Fruit fly (Drosophila melanogaster) whole organism, embryonic: ENCODE data around the gene BRWD3.
A peak's percentile ranks its signal among the peaks of the same experiment; 100 is the strongest.

Experiments
- ATbp ChIP-seq: fragments of 200-800 bp; sonication (Bioruptor generic); optimal IDR thresholded peaks from 2 replicates; lab custom pipeline; 2017; ENCODE audit warnings: missing biosample characterization, mild to moderate bottlenecking, missing genetic modification characterization, missing genetic modification reagents
- Blimp-1 ChIP-seq: fragments of 200-800 bp; sonication (Bioruptor generic); optimal IDR thresholded peaks from 3 replicates; lab custom pipeline; 2018; ENCODE audit warnings: missing biosample characterization, missing genetic modification characterization, mild to moderate bottlenecking, moderate library complexity, missing genetic modification reagents
- CG1024 ChIP-seq: fragments of 200-800 bp; sonication (Bioruptor generic); IDR thresholded peaks from 2 replicates; pipeline ENCODE4 v1.3.6; 2022; ENCODE audit warnings: missing biosample characterization, missing genetic modification characterization
- CG10267 ChIP-seq: fragments of 200-800 bp; sonication (Bioruptor generic); optimal IDR thresholded peaks from 2 replicates; lab custom pipeline; 2018; ENCODE audit warnings: missing biosample characterization, mild to moderate bottlenecking, missing genetic modification characterization, moderate library complexity
- CG11696 ChIP-seq: fragments of 200-800 bp; sonication (Bioruptor generic); IDR thresholded peaks from 2 replicates; pipeline ENCODE4 v1.3.6; 2022; ENCODE audit warnings: missing biosample characterization, missing genetic modification characterization
- CG12236 ChIP-seq: fragments of 200-800 bp; sonication (Bioruptor generic); optimal IDR thresholded peaks from 2 replicates; lab custom pipeline; 2016; ENCODE audit warnings: missing biosample characterization, missing genetic modification characterization
- CG14014 ChIP-seq: fragments of 200-800 bp; sonication (Bioruptor generic); IDR thresholded peaks from 2 replicates; pipeline ENCODE4 v1.3.6; 2022; ENCODE audit warnings: missing biosample characterization, missing genetic modification characterization
- CG14965 ChIP-seq: fragments of 200-800 bp; sonication (Bioruptor generic); optimal IDR thresholded peaks from 2 replicates; lab custom pipeline; 2016; ENCODE audit warnings: missing biosample characterization, missing genetic modification characterization, borderline replicate concordance
- CG15601 ChIP-seq: fragments of 200-800 bp; sonication (Bioruptor generic); optimal IDR thresholded peaks from 3 replicates; lab custom pipeline; 2019; ENCODE audit warnings: missing biosample characterization, mild to moderate bottlenecking, missing genetic modification characterization, moderate library complexity
- CG2120 ChIP-seq: fragments of 200-800 bp; sonication (Bioruptor generic); optimal IDR thresholded peaks from 3 replicates; lab custom pipeline; 2016; ENCODE audit warnings: missing biosample characterization, missing genetic modification characterization
- CG2129 ChIP-seq: fragments of 200-800 bp; sonication (Bioruptor generic); IDR thresholded peaks from 2 replicates; pipeline ENCODE4 v1.3.6; 2022; ENCODE audit warnings: missing biosample characterization, missing genetic modification characterization; ENCODE audit not compliant: partially characterized antibody
- CG2712 ChIP-seq: fragments of 200-800 bp; optimal IDR thresholded peaks from 3 replicates; lab custom pipeline; 2019; ENCODE audit warnings: missing biosample characterization, mild to moderate bottlenecking, missing genetic modification characterization, moderate library complexity
- CG2889 ChIP-seq: fragments of 200-800 bp; sonication (Bioruptor generic); IDR thresholded peaks from 3 replicates; pipeline ENCODE4 v1.3.6; 2022; ENCODE audit warnings: missing biosample characterization, missing genetic modification characterization
- CG3065 ChIP-seq: fragments of 200-800 bp; sonication (Bioruptor generic); optimal IDR thresholded peaks from 2 replicates; lab custom pipeline; 2016; ENCODE audit warnings: missing biosample characterization, missing genetic modification characterization
- CG4424 ChIP-seq: fragments of 200-800 bp; sonication (Bioruptor generic); optimal IDR thresholded peaks from 3 replicates; lab custom pipeline; 2016; ENCODE audit warnings: missing biosample characterization, missing genetic modification characterization
- CG4820 ChIP-seq: fragments of 200-800 bp; sonication (Bioruptor generic); optimal IDR thresholded peaks from 3 replicates; lab custom pipeline; 2016; ENCODE audit warnings: missing biosample characterization, missing genetic modification characterization
- CG5245 ChIP-seq: fragments of 200-800 bp; sonication (Bioruptor generic); optimal IDR thresholded peaks from 3 replicates; lab custom pipeline; 2016; ENCODE audit warnings: missing biosample characterization, missing genetic modification characterization
- CG7928 ChIP-seq: fragments of 200-800 bp; sonication (Bioruptor generic); optimal IDR thresholded peaks from 2 replicates; lab custom pipeline; 2017; ENCODE audit warnings: missing biosample characterization, mild to moderate bottlenecking, missing genetic modification characterization
- CG9876 ChIP-seq: fragments of 200-800 bp; sonication (Bioruptor generic); optimal IDR thresholded peaks from 2 replicates; lab custom pipeline; 2016; ENCODE audit warnings: missing biosample characterization, missing genetic modification characterization
- D ChIP-seq, 2 experiments: fragments of 200-800 bp in 1 of 2; fragments of >200 bp in 1 of 2; sonication (Bioruptor generic) in 1 of 2; optimal IDR thresholded peaks; 2 replicates in 1 of 2; 3 replicates in 1 of 2; lab custom pipeline; 2017; ENCODE audit warnings: mild to moderate bottlenecking in 1 of 2, missing biosample characterization in 1 of 2, missing genetic modification characterization in 1 of 2, missing genetic modification reagents in 1 of 2
- Dad ChIP-seq: fragments of 200-800 bp; sonication (Bioruptor generic); optimal IDR thresholded peaks from 3 replicates; lab custom pipeline; 2016; ENCODE audit warnings: missing biosample characterization, missing genetic modification characterization
- Dek ChIP-seq: fragments of 200-800 bp; sonication (Bioruptor generic); optimal IDR thresholded peaks from 3 replicates; lab custom pipeline; 2019; ENCODE audit warnings: missing biosample characterization, mild to moderate bottlenecking, missing genetic modification characterization, moderate library complexity
- Drgx ChIP-seq: fragments of 200-800 bp; sonication (Bioruptor generic); IDR thresholded peaks from 2 replicates; pipeline ENCODE4 v1.3.6; 2022; ENCODE audit warnings: missing biosample characterization, missing genetic modification characterization
- E2f1 ChIP-seq: fragments of 200-800 bp; sonication (Bioruptor generic); IDR thresholded peaks from 2 replicates; pipeline ENCODE4 v1.3.6; 2022; ENCODE audit warnings: missing biosample characterization, missing genetic modification characterization
- Eip74EF ChIP-seq, 2 experiments: fragments of 200-800 bp in 1 of 2; fragments of >200 bp in 1 of 2; sonication (Bioruptor generic) in 1 of 2; optimal IDR thresholded peaks; 2 replicates each; lab custom pipeline; 2017 to 2019; ENCODE audit warnings: missing biosample characterization in 2 of 2, missing genetic modification characterization in 2 of 2, mild to moderate bottlenecking in 1 of 2, moderate library complexity in 1 of 2
- Elba2 ChIP-seq: fragments of 200-800 bp; sonication (Bioruptor generic); optimal IDR thresholded peaks from 3 replicates; lab custom pipeline; 2016; ENCODE audit warnings: missing biosample characterization, missing genetic modification characterization
- HmgZ ChIP-seq: fragments of 200-800 bp; sonication (Bioruptor generic); optimal IDR thresholded peaks from 2 replicates; lab custom pipeline; 2018; ENCODE audit warnings: missing biosample characterization, mild to moderate bottlenecking, missing genetic modification characterization
- NFAT ChIP-seq: fragments of 200-800 bp; sonication (Bioruptor generic); IDR thresholded peaks from 2 replicates; pipeline ENCODE4 v1.3.6; 2022; ENCODE audit warnings: missing biosample characterization, missing genetic modification characterization
- Oaz ChIP-seq: fragments of 200-800 bp; sonication (Bioruptor generic); IDR thresholded peaks from 2 replicates; pipeline ENCODE4 v1.3.6; 2022; ENCODE audit warnings: missing biosample characterization, missing genetic modification characterization
- Oli ChIP-seq: fragments of 200-800 bp; sonication (Bioruptor generic); optimal IDR thresholded peaks from 2 replicates; lab custom pipeline; 2018; ENCODE audit warnings: missing biosample characterization, mild to moderate bottlenecking, missing genetic modification characterization, moderate library complexity
- ara ChIP-seq: fragments of 200-800 bp; sonication (Bioruptor generic); IDR thresholded peaks from 2 replicates; pipeline ENCODE4 v1.3.6; 2022; ENCODE audit warnings: missing biosample characterization, missing genetic modification characterization
- br ChIP-seq: fragments of >200 bp; optimal IDR thresholded peaks from 2 replicates; lab custom pipeline; 2017
- cg ChIP-seq: fragments of 200-800 bp; sonication (Bioruptor generic); optimal IDR thresholded peaks from 3 replicates; lab custom pipeline; 2019; ENCODE audit warnings: missing biosample characterization, mild to moderate bottlenecking, missing genetic modification characterization, moderate library complexity
- chif ChIP-seq, 2 experiments: fragments of 200-800 bp; sonication (Bioruptor generic); optimal IDR thresholded peaks; 3 replicates each; lab custom pipeline; 2016; ENCODE audit warnings: missing biosample characterization in 2 of 2, missing genetic modification characterization in 2 of 2
- disco-r ChIP-seq: fragments of 200-800 bp; sonication (Bioruptor generic); optimal IDR thresholded peaks from 2 replicates; lab custom pipeline; 2016; ENCODE audit warnings: missing biosample characterization, missing genetic modification characterization
- dpn ChIP-seq, 2 experiments: fragments of 200-800 bp; sonication (Bioruptor generic); optimal IDR thresholded peaks; 3 replicates each; lab custom pipeline; 2016; ENCODE audit warnings: missing biosample characterization in 2 of 2, missing genetic modification characterization in 2 of 2
- her ChIP-seq: fragments of 200-800 bp; sonication (Bioruptor generic); optimal IDR thresholded peaks from 2 replicates; lab custom pipeline; 2016; ENCODE audit warnings: missing biosample characterization, missing genetic modification characterization
- kah ChIP-seq: fragments of 200-800 bp; sonication (Bioruptor generic); optimal IDR thresholded peaks from 2 replicates; lab custom pipeline; 2018; ENCODE audit warnings: missing biosample characterization, mild to moderate bottlenecking, missing genetic modification characterization
- kni ChIP-seq: fragments of 200-800 bp; sonication (Bioruptor generic); optimal IDR thresholded peaks from 3 replicates; lab custom pipeline; 2017; ENCODE audit warnings: mild to moderate bottlenecking, missing biosample characterization, missing genetic modification reagents, missing genetic modification characterization
- lmd ChIP-seq: fragments of 200-800 bp; sonication (Bioruptor generic); IDR thresholded peaks from 2 replicates; pipeline ENCODE4 v1.3.6; 2022; ENCODE audit warnings: missing biosample characterization, missing genetic modification characterization
- mirr ChIP-seq: fragments of 200-800 bp; sonication (Bioruptor generic); optimal IDR thresholded peaks from 3 replicates; lab custom pipeline; 2018; ENCODE audit warnings: missing biosample characterization, mild to moderate bottlenecking, missing genetic modification characterization
- nerfin-1 ChIP-seq: fragments of 200-800 bp; sonication (Bioruptor generic); optimal IDR thresholded peaks from 3 replicates; lab custom pipeline; 2019; ENCODE audit warnings: missing biosample characterization, mild to moderate bottlenecking, missing genetic modification characterization, moderate library complexity
- nom ChIP-seq: fragments of 200-800 bp; sonication (Bioruptor generic); optimal IDR thresholded peaks from 2 replicates; lab custom pipeline; 2017; ENCODE audit warnings: missing biosample characterization, missing genetic modification characterization, mild to moderate bottlenecking, moderate library complexity, missing genetic modification reagents
- prd ChIP-seq, 3 experiments: fragments of >200 bp in 2 of 3; fragments of 200-800 bp in 1 of 3; sonication (Bioruptor generic) in 1 of 3; optimal IDR thresholded peaks in 2 of 3; IDR thresholded peaks in 1 of 3; 2 replicates in 2 of 3; 3 replicates in 1 of 3; pipeline versions ENCODE4 v1.3.6 to Lab custom; 2017 to 2022; ENCODE audit warnings: missing biosample characterization in 1 of 3, missing genetic modification characterization in 1 of 3
- ro ChIP-seq: fragments of 200-800 bp; sonication (Bioruptor generic); IDR thresholded peaks from 2 replicates; pipeline ENCODE4 v1.3.6; 2022; ENCODE audit warnings: missing biosample characterization, missing genetic modification characterization
- sim ChIP-seq: fragments of 200-800 bp; sonication (Bioruptor generic); IDR thresholded peaks from 2 replicates; pipeline ENCODE4 v1.3.6; 2022; ENCODE audit warnings: missing biosample characterization, missing genetic modification characterization
- stwl ChIP-seq: fragments of 200-800 bp; sonication (Bioruptor generic); optimal IDR thresholded peaks from 3 replicates; lab custom pipeline; 2018; ENCODE audit warnings: missing biosample characterization, mild to moderate bottlenecking, missing genetic modification characterization, moderate library complexity
- vvl ChIP-seq: fragments of 200-800 bp; sonication (Bioruptor generic); IDR thresholded peaks from 2 replicates; pipeline ENCODE4 v1.3.6; 2022; ENCODE audit warnings: missing biosample characterization, missing genetic modification characterization
- yki ChIP-seq: fragments of >200 bp; optimal IDR thresholded peaks from 3 replicates; lab custom pipeline; 2018
- zen2 ChIP-seq: fragments of 200-800 bp; sonication (Bioruptor generic); IDR thresholded peaks from 3 replicates; pipeline ENCODE4 v1.3.6; 2022; ENCODE audit warnings: missing biosample characterization, missing genetic modification characterization; ENCODE audit not compliant: partially characterized antibody

BRWD3 gene

dm6 chr3R:24271071-24271470, 47.7 kb upstream of the BRWD3 start, which contains the start of gene jar (continued):
- TF ChIP-seq nom (GFP tag; lab: Kevin White, UChicago) = peak; percentile 25
- peak; percentile 41; the same call in 1 of the 2 replicates for TF ChIP-seq Oaz (GFP tag; lab: Robert Waterston, UW)
- no peak for TF ChIP-seq ro (GFP tag; lab: Robert Waterston, UW)
- peak; percentile 34 for TF ChIP-seq kah (GFP tag; lab: Kevin White, UChicago)
- peak; percentile 78 for TF ChIP-seq CG10267 (tag; lab: Kevin White, UChicago)
- TF ChIP-seq vvl (GFP tag; lab: Robert Waterston, UW) = peak; percentile 82
- TF ChIP-seq D (optimal IDR thresholded peaks at IDR 0.05; lab: Kevin White, UChicago) = peak; percentile 5
- TF ChIP-seq D (GFP tag; optimal IDR thresholded peaks at IDR 0.05; lab: Kevin White, UChicago) = no peak
- TF ChIP-seq Eip74EF (GFP tag; optimal IDR thresholded peaks at IDR 0.05; lab: Kevin White, UChicago) = peak in 1 of 2 experiments; percentile 60
- TF ChIP-seq Oli (tag; lab: Kevin White, UChicago) = no peak
- peak; percentile 55 for TF ChIP-seq NFAT
- TF ChIP-seq ATbp = peak; percentile 21
- no peak for TF ChIP-seq Drgx (GFP tag; lab: Robert Waterston, UW)
- TF ChIP-seq br (lab: Kevin White, UChicago) = no peak
- TF ChIP-seq CG11696 (GFP tag; lab: Robert Waterston, UW) = peak; percentile 21; the same call in 1 of the 2 replicates
- peak; percentile 95 for TF ChIP-seq E2f1
- no peak for TF ChIP-seq disco-r (GFP tag; lab: Kevin White, UChicago)
- TF ChIP-seq ara = no peak; the same call in 1 of the 2 replicates
- TF ChIP-seq CG2120 (GFP tag; lab: Kevin White, UChicago) = peak; percentile 11
- peak; percentile 87 for TF ChIP-seq zen2 (GFP tag; lab: Robert Waterston, UW)
- TF ChIP-seq CG15601 = peak; percentile 37
- TF ChIP-seq nerfin-1 (tag; lab: Kevin White, UChicago) = peak; percentile 50
- no peak for TF ChIP-seq CG3065
- peak; percentile 25 for TF ChIP-seq Dek (tag; lab: Kevin White, UChicago)
- TF ChIP-seq cg = peak; percentile 27
- peak; percentile 27 for TF ChIP-seq Dad (GFP tag; lab: Kevin White, UChicago)
- peak; percentile 35 for TF ChIP-seq stwl (tag; lab: Kevin White, UChicago)
- no peak for TF ChIP-seq CG4820
- no peak for TF ChIP-seq sim (GFP tag; lab: Robert Waterston, UW)
- peak; percentile 12 for TF ChIP-seq her
- no peak for TF ChIP-seq CG5245 (GFP tag; lab: Kevin White, UChicago)
- TF ChIP-seq CG2129 (GFP tag; lab: Robert Waterston, UW) = peak; percentile 70; the same call in 1 of the 2 replicates
- no peak for TF ChIP-seq chif (GFP tag; optimal IDR thresholded peaks at IDR 0.05; lab: Kevin White, UChicago)
- TF ChIP-seq CG2712 = peak; percentile 65
- TF ChIP-seq HmgZ = peak; percentile 68
- TF ChIP-seq mirr (GFP tag; lab: Kevin White, UChicago) = peak; percentile 69
- TF ChIP-seq CG2889 (GFP tag; lab: Robert Waterston, UW) = no peak
- no peak for TF ChIP-seq CG4424 (GFP tag; lab: Kevin White, UChicago)
- peak; percentile 62 for TF ChIP-seq kni (GFP tag; lab: Kevin White, UChicago)
- TF ChIP-seq Elba2 = no peak
- TF ChIP-seq CG14014 (GFP tag; lab: Robert Waterston, UW) = peak; percentile 33; the same call in 1 of the 2 replicates
- peak; percentile 45 for TF ChIP-seq CG1024 (GFP tag; lab: Robert Waterston, UW)
- no peak for TF ChIP-seq yki (lab: Kevin White, UChicago)
- TF ChIP-seq dpn (GFP tag; optimal IDR thresholded peaks at IDR 0.05; lab: Kevin White, UChicago) = peak in 1 of 2 experiments; percentile 7
- no peak for TF ChIP-seq CG14965 (GFP tag; lab: Kevin White, UChicago)
- TF ChIP-seq CG9876 (GFP tag; lab: Kevin White, UChicago) = no peak
- no peak for TF ChIP-seq prd (optimal IDR thresholded peaks at IDR 0.05; lab: Kevin White, UChicago)
- 0 out of 3 replicates have a peak, but pooled peaks have one; percentile 16 for TF ChIP-seq prd (GFP tag; IDR thresholded peaks at IDR 0.05; lab: Robert Waterston, UW)
- 0 out of 2 replicates have a peak, but pooled peaks have one; percentile 9 for TF ChIP-seq lmd (GFP tag; lab: Robert Waterston, UW)
- TF ChIP-seq Blimp-1 (GFP tag; lab: Kevin White, UChicago) = peak; percentile 5
- no peak for TF ChIP-seq CG12236 (GFP tag; lab: Kevin White, UChicago)
- TF ChIP-seq CG7928 (GFP tag; lab: Kevin White, UChicago) = peak; percentile 52
